Fruit fly (Drosophila melanogaster): Measurements from ENCODE around the gene dod.

The dod gene

dm6 chrX:21322289-21322981 lies 22.7 kb upstream of the dod start:
- TF ChIP-seq fru (GFP tag; optimal IDR thresholded peaks at IDR 0.05) (peak; percentile 75), woc (GFP tag; optimal IDR thresholded peaks at IDR 0.05) (no peak), foxo (GFP tag; optimal IDR thresholded peaks at IDR 0.05) (peak in 1 of 2 experiments; percentile 68), Jra (GFP tag; optimal IDR thresholded peaks at IDR 0.05) (no peak), rgr (GFP tag; optimal IDR thresholded peaks at IDR 0.05) (no peak), brk (GFP tag; optimal IDR thresholded peaks at IDR 0.05) (no peak), HLH106 (tag; optimal IDR thresholded peaks at IDR 0.05) (peak; percentile 72), sage (GFP tag; optimal IDR thresholded peaks at IDR 0.05) (peak; percentile 12), Dfd (GFP tag; optimal IDR thresholded peaks at IDR 0.05) (no peak), Hnf4 (GFP tag; optimal IDR thresholded peaks at IDR 0.05) (no peak), pan (optimal IDR thresholded peaks at IDR 0.05) (no peak), dsf (GFP tag; optimal IDR thresholded peaks at IDR 0.05; ENCODE audit: borderline replicate concordance) (no peak), CG9705 (GFP tag; optimal IDR thresholded peaks at IDR 0.05) (peak; percentile 10), Mio (GFP tag; optimal IDR thresholded peaks at IDR 0.05) (no peak), Myc (optimal IDR thresholded peaks at IDR 0.05) (no peak), usp (GFP tag; optimal IDR thresholded peaks at IDR 0.05) (no peak), h (GFP tag; optimal IDR thresholded peaks at IDR 0.05) (peak; percentile 79)

DNA sequence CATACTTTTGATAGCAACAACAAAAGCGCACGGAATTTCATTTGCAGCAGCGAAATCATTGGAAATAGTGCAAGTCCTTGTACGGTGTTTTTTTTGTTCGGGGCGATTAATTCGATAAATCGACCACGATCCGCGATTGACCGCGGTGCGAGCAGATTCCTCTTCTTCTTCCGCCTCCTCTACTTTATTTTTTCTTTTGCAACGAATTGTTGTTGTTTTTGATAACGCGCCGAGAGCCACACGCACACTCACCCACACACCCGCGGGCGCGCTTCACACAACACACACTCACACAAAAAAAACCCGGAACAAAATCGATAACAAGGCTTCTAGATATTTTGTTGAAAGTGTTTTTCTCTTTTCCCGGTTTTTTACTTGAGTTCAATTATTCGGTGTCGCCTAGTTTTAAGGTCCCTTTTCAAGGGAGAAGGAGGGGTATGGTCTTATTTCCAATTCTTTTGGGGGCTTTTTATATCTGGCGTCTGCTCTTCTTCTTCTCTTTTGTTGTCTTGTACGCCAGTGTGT lies 21.9 kb upstream of the dod start:
- TF ChIP-seq Rel (GFP tag; optimal IDR thresholded peaks at IDR 0.05) (no peak), Rel (tag; optimal IDR thresholded peaks at IDR 0.05) (peak; percentile 20), tai (GFP tag; optimal IDR thresholded peaks at IDR 0.05) (no peak), lola (GFP tag; optimal IDR thresholded peaks at IDR 0.05) (no peak), Dif (GFP tag; optimal IDR thresholded peaks at IDR 0.05; ENCODE audit: partially characterized antibody) (no peak)

dm6 chrX:21323933-21324688 lies 21.0 kb upstream of the dod start, which contains the start of the genes Dd and CG1486:
Dd (minus strand) TSS chrX:21324009.
CG1486 (plus strand) TSS chrX:21324046.
- TF ChIP-seq br (GFP tag; optimal IDR thresholded peaks at IDR 0.05) (no peak), foxo (GFP tag; optimal IDR thresholded peaks at IDR 0.05) (no peak), brk (GFP tag; optimal IDR thresholded peaks at IDR 0.05) (no peak), Hnf4 (GFP tag; optimal IDR thresholded peaks at IDR 0.05) (no peak), Dfd (GFP tag; optimal IDR thresholded peaks at IDR 0.05) (peak; percentile 25), N (GFP tag; optimal IDR thresholded peaks at IDR 0.05) (no peak), rgr (GFP tag; optimal IDR thresholded peaks at IDR 0.05) (no peak), Rel (GFP tag; optimal IDR thresholded peaks at IDR 0.05) (no peak), Rel (tag; optimal IDR thresholded peaks at IDR 0.05) (peak; percentile 22), dsf (GFP tag; optimal IDR thresholded peaks at IDR 0.05; ENCODE audit: borderline replicate concordance) (no peak), Myc (optimal IDR thresholded peaks at IDR 0.05) (peak; percentile 30), psq (GFP tag; optimal IDR thresholded peaks at IDR 0.05) (no peak), ey (GFP tag; optimal IDR thresholded peaks at IDR 0.05) (no peak), HLH106 (tag; optimal IDR thresholded peaks at IDR 0.05) (peak; percentile 4), Abd-B (GFP tag; optimal IDR thresholded peaks at IDR 0.05) (no peak), Jra (GFP tag; optimal IDR thresholded peaks at IDR 0.05) (peak; percentile 28), h (GFP tag; optimal IDR thresholded peaks at IDR 0.05) (peak; percentile 33)

DNA sequence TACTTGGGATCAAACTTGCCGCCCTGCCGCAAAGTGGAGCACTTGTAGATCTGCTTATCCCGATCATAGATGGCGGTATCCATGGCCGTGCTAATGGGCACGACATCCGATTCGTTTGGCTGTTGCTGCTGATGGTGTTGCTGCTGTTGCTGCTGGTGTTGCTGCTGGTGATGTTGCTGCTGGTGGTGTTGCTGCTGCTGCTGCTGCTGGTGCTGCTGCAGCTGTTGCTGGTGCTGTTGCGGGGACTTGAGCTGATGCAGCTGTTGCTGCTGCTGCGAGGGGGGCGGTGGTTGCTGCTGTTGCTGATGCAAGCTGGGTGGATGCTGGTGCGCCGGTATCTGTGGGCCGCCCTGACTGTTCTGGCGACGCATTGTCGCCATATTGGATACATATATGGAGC lies 12.0 kb upstream of the dod start:
- no peak for TF ChIP-seq brk (GFP tag; optimal IDR thresholded peaks at IDR 0.05)
- peak; percentile 93 for TF ChIP-seq Dfd (GFP tag; optimal IDR thresholded peaks at IDR 0.05)

DNA sequence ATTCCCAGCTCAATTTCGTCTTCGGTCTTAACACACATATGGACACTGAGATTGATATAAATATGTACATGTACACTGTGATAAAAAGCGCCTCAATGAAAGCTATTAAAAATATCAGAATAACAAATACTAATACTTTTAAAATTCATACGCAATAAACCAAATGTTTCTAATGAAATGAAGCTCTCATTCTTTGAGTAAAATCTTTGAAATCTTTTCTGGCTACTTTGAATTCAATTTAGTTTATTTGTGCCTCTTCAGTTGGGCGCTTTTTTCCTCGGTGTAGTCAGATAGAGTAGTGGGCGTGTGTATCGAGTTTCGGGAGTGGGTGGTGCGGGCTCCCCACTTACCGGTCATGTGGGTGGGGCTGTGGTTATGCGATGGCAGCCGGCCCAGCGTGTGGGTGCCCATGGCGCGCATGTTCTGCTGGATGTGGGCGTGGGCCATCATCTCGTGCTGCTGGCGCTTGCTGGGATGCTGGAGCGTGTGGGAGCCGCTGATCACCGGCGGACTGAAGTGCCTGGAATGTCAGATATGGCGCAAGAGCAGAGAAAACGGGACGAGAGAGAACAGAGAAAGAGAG lies 10.5 kb upstream of the dod start:
- TF ChIP-seq CG32264 (GFP tag; optimal IDR thresholded peaks at IDR 0.05) (no peak), OdsH (GFP tag; optimal IDR thresholded peaks at IDR 0.05) (no peak)
